Fruit fly (Drosophila melanogaster) whole organism, embryonic: ENCODE data around the gene Delta.

Experiments used
- ATbp ChIP-seq: fragments of 200-800 bp; sonication (Bioruptor generic); optimal IDR thresholded peaks from 2 replicates; lab custom pipeline; 2017; ENCODE audit warnings: missing biosample characterization, mild to moderate bottlenecking, missing genetic modification characterization, missing genetic modification reagents
- Abd-B ChIP-seq: fragments of 200-800 bp; sonication (Bioruptor generic); optimal IDR thresholded peaks from 2 replicates; lab custom pipeline; 2018; ENCODE audit warnings: missing biosample characterization, mild to moderate bottlenecking, missing genetic modification characterization, moderate library complexity
- Ada2b ChIP-seq: fragments of 200-800 bp; sonication (Bioruptor generic); IDR thresholded peaks from 2 replicates; pipeline ENCODE4 v1.3.6; 2022; ENCODE audit warnings: missing biosample characterization, missing genetic modification characterization
- CG10147 ChIP-seq: fragments of 200-800 bp; sonication (Bioruptor generic); optimal IDR thresholded peaks from 2 replicates; lab custom pipeline; 2019; ENCODE audit warnings: missing biosample characterization, mild to moderate bottlenecking, missing genetic modification characterization, moderate library complexity
- CG11723 ChIP-seq: fragments of 200-800 bp; sonication (Bioruptor generic); optimal IDR thresholded peaks from 2 replicates; lab custom pipeline; 2017; ENCODE audit warnings: missing biosample characterization, mild to moderate bottlenecking, missing genetic modification characterization
- CG12299 ChIP-seq: fragments of 200-800 bp; sonication (Bioruptor generic); optimal IDR thresholded peaks from 2 replicates; lab custom pipeline; 2018; ENCODE audit warnings: missing biosample characterization, mild to moderate bottlenecking, missing genetic modification characterization
- CG13775 ChIP-seq: fragments of 200-800 bp; sonication (Bioruptor generic); optimal IDR thresholded peaks from 3 replicates; lab custom pipeline; 2017; ENCODE audit warnings: missing biosample characterization, mild to moderate bottlenecking, missing genetic modification characterization
- CG13894 ChIP-seq: fragments of 200-800 bp; sonication (Bioruptor generic); optimal IDR thresholded peaks from 3 replicates; lab custom pipeline; 2018; ENCODE audit warnings: missing biosample characterization, mild to moderate bottlenecking, missing genetic modification characterization, moderate library complexity
- CG14965 ChIP-seq: fragments of 200-800 bp; sonication (Bioruptor generic); optimal IDR thresholded peaks from 2 replicates; lab custom pipeline; 2016; ENCODE audit warnings: missing biosample characterization, missing genetic modification characterization, borderline replicate concordance
- CG15073 ChIP-seq: fragments of 200-800 bp; sonication (Bioruptor generic); optimal IDR thresholded peaks from 2 replicates; lab custom pipeline; 2016; ENCODE audit warnings: missing biosample characterization, missing genetic modification characterization
- CG15696 ChIP-seq: fragments of 200-800 bp; sonication (Bioruptor generic); optimal IDR thresholded peaks from 2 replicates; lab custom pipeline; 2019; ENCODE audit warnings: missing biosample characterization, mild to moderate bottlenecking, missing genetic modification characterization, moderate library complexity
- CG16815 ChIP-seq: fragments of 200-800 bp; sonication (Bioruptor generic); optimal IDR thresholded peaks from 3 replicates; lab custom pipeline; 2017; ENCODE audit warnings: missing biosample characterization, mild to moderate bottlenecking, missing genetic modification characterization
- CG2202 ChIP-seq: fragments of 200-800 bp; sonication (Bioruptor generic); optimal IDR thresholded peaks from 2 replicates; lab custom pipeline; 2018; ENCODE audit warnings: missing biosample characterization, mild to moderate bottlenecking, missing genetic modification characterization
- CG3281 ChIP-seq: fragments of 200-800 bp; sonication (Bioruptor generic); optimal IDR thresholded peaks from 3 replicates; lab custom pipeline; 2017; ENCODE audit warnings: missing biosample characterization, mild to moderate bottlenecking, missing genetic modification characterization
- CG33213 ChIP-seq: fragments of 200-800 bp; sonication (Bioruptor generic); optimal IDR thresholded peaks from 3 replicates; lab custom pipeline; 2016; ENCODE audit warnings: missing biosample characterization, missing genetic modification characterization
- CG3995 ChIP-seq: fragments of 200-800 bp; sonication (Bioruptor generic); optimal IDR thresholded peaks from 3 replicates; lab custom pipeline; 2016; ENCODE audit warnings: missing biosample characterization, missing genetic modification characterization
- CG6654 ChIP-seq: fragments of 200-800 bp; sonication (Bioruptor generic); optimal IDR thresholded peaks from 2 replicates; lab custom pipeline; 2017; ENCODE audit warnings: missing biosample characterization, mild to moderate bottlenecking, missing genetic modification characterization
- CG6791 ChIP-seq: fragments of 200-800 bp; sonication (Bioruptor generic); IDR thresholded peaks from 3 replicates; pipeline ENCODE4 v1.3.6; 2022; ENCODE audit warnings: missing biosample characterization, missing genetic modification characterization; ENCODE audit not compliant: partially characterized antibody
- CG7786 ChIP-seq: fragments of 200-800 bp; sonication (Bioruptor generic); optimal IDR thresholded peaks from 2 replicates; lab custom pipeline; 2016; ENCODE audit warnings: missing biosample characterization, missing genetic modification characterization
- CG9437 ChIP-seq: fragments of 200-800 bp; sonication (Bioruptor generic); optimal IDR thresholded peaks from 2 replicates; lab custom pipeline; 2018; ENCODE audit warnings: missing biosample characterization, mild to moderate bottlenecking, missing genetic modification characterization
- CTCF ChIP-seq: fragments of 200-800 bp; sonication (Bioruptor generic); optimal IDR thresholded peaks from 2 replicates; lab custom pipeline; 2017; ENCODE audit warnings: missing biosample characterization, mild to moderate bottlenecking, missing genetic modification characterization, moderate library complexity
- Dbx ChIP-seq: fragments of 200-800 bp; sonication (Bioruptor generic); IDR thresholded peaks from 3 replicates; pipeline ENCODE4 v1.3.6; 2022; ENCODE audit warnings: missing biosample characterization, missing genetic modification characterization
- Ets65A ChIP-seq: fragments of 200-800 bp; sonication (Bioruptor generic); peaks from one replicate; lab custom pipeline; 2016; ENCODE audit warnings: missing biosample characterization, missing genetic modification characterization
- HHEX ChIP-seq: fragments of 200-800 bp; sonication (Bioruptor generic); optimal IDR thresholded peaks from 3 replicates; lab custom pipeline; 2017; ENCODE audit warnings: missing biosample characterization, mild to moderate bottlenecking, missing genetic modification characterization, missing genetic modification reagents
- Lim3 ChIP-seq: fragments of 200-800 bp; sonication (Bioruptor generic); IDR thresholded peaks from 2 replicates; pipeline ENCODE4 v1.3.6; 2022; ENCODE audit warnings: missing biosample characterization, missing genetic modification characterization
- NC2β ChIP-seq: fragments of 200-800 bp; sonication (Bioruptor generic); optimal IDR thresholded peaks from 2 replicates; lab custom pipeline; 2016; ENCODE audit warnings: missing biosample characterization, missing genetic modification characterization
- Nf-YB ChIP-seq: fragments of 200-800 bp; sonication (Bioruptor generic); optimal IDR thresholded peaks from 3 replicates; lab custom pipeline; 2019; ENCODE audit warnings: missing biosample characterization, mild to moderate bottlenecking, missing genetic modification characterization, moderate library complexity
- NfI ChIP-seq: fragments of 200-800 bp; sonication (Bioruptor generic); optimal IDR thresholded peaks from 3 replicates; lab custom pipeline; 2018; ENCODE audit warnings: missing biosample characterization, mild to moderate bottlenecking, missing genetic modification characterization, moderate library complexity
- Oli ChIP-seq: fragments of 200-800 bp; sonication (Bioruptor generic); optimal IDR thresholded peaks from 2 replicates; lab custom pipeline; 2018; ENCODE audit warnings: missing biosample characterization, mild to moderate bottlenecking, missing genetic modification characterization, moderate library complexity
- Ravus ChIP-seq: fragments of 200-800 bp; sonication (Bioruptor generic); IDR thresholded peaks from 2 replicates; pipeline ENCODE4 v1.3.6; 2022; ENCODE audit warnings: missing biosample characterization, missing genetic modification characterization
- Sin3A ChIP-seq: fragments of >200 bp; optimal IDR thresholded peaks from 2 replicates; lab custom pipeline; 2018
- Sox102F ChIP-seq: fragments of 200-800 bp; sonication (Bioruptor generic); optimal IDR thresholded peaks from 2 replicates; lab custom pipeline; 2018; ENCODE audit warnings: missing biosample characterization, mild to moderate bottlenecking, missing genetic modification characterization, moderate library complexity
- crp ChIP-seq, 2 experiments: fragments of 200-800 bp; sonication (Bioruptor generic); optimal IDR thresholded peaks; 2 replicates in 1 of 2; 3 replicates in 1 of 2; lab custom pipeline; 2017; ENCODE audit warnings: missing biosample characterization in 2 of 2, missing genetic modification characterization in 2 of 2, mild to moderate bottlenecking in 1 of 2, moderate library complexity in 1 of 2
- fd102C ChIP-seq: fragments of 200-800 bp; sonication (Bioruptor generic); optimal IDR thresholded peaks from 2 replicates; lab custom pipeline; 2018; ENCODE audit warnings: missing biosample characterization, mild to moderate bottlenecking, missing genetic modification characterization, moderate library complexity
- gcm ChIP-seq: fragments of 200-800 bp; sonication (Bioruptor generic); optimal IDR thresholded peaks from 2 replicates; lab custom pipeline; 2019; ENCODE audit warnings: missing biosample characterization, mild to moderate bottlenecking, missing genetic modification characterization, moderate library complexity
- jing ChIP-seq: fragments of 200-800 bp; sonication (Bioruptor generic); optimal IDR thresholded peaks from 2 replicates; lab custom pipeline; 2018; ENCODE audit warnings: missing biosample characterization, mild to moderate bottlenecking, missing genetic modification characterization
- lab ChIP-seq: fragments of 200-800 bp; sonication (Bioruptor generic); optimal IDR thresholded peaks from 3 replicates; lab custom pipeline; 2017; ENCODE audit warnings: missing biosample characterization, missing genetic modification characterization, mild to moderate bottlenecking, moderate library complexity, missing genetic modification reagents
- nerfin-1 ChIP-seq: fragments of 200-800 bp; sonication (Bioruptor generic); optimal IDR thresholded peaks from 3 replicates; lab custom pipeline; 2019; ENCODE audit warnings: missing biosample characterization, mild to moderate bottlenecking, missing genetic modification characterization, moderate library complexity
- prd ChIP-seq, 3 experiments: fragments of >200 bp in 2 of 3; fragments of 200-800 bp in 1 of 3; sonication (Bioruptor generic) in 1 of 3; optimal IDR thresholded peaks in 2 of 3; IDR thresholded peaks in 1 of 3; 2 replicates in 2 of 3; 3 replicates in 1 of 3; pipeline versions ENCODE4 v1.3.6 to Lab custom; 2017 to 2022; ENCODE audit warnings: missing biosample characterization in 1 of 3, missing genetic modification characterization in 1 of 3
- psq ChIP-seq: fragments of 200-800 bp; sonication (Bioruptor generic); optimal IDR thresholded peaks from 2 replicates; lab custom pipeline; 2017; ENCODE audit warnings: missing biosample characterization, missing genetic modification characterization
- pum ChIP-seq: fragments of 200-800 bp; sonication (Bioruptor generic); optimal IDR thresholded peaks from 2 replicates; lab custom pipeline; 2016; ENCODE audit warnings: missing biosample characterization, missing genetic modification characterization
- ranshi ChIP-seq: fragments of 200-800 bp; sonication (Bioruptor generic); IDR thresholded peaks from 2 replicates; pipeline ENCODE4 v1.3.6; 2022; ENCODE audit warnings: missing biosample characterization, missing genetic modification characterization
- row ChIP-seq: fragments of 200-800 bp; sonication (Bioruptor generic); IDR thresholded peaks from 3 replicates; pipeline ENCODE4 v1.3.6; 2022; ENCODE audit warnings: missing biosample characterization, missing genetic modification characterization
- sens-2 ChIP-seq: fragments of 200-800 bp; sonication (Bioruptor generic); IDR thresholded peaks from 2 replicates; pipeline ENCODE4 v1.3.6; 2022; ENCODE audit warnings: missing biosample characterization, missing genetic modification characterization
- seq ChIP-seq: fragments of 200-800 bp; sonication (Bioruptor generic); IDR thresholded peaks from 2 replicates; pipeline ENCODE4 v1.3.6; 2022; ENCODE audit warnings: missing biosample characterization, missing genetic modification characterization
- slp2 ChIP-seq: fragments of 200-800 bp; sonication (Bioruptor generic); optimal IDR thresholded peaks from 2 replicates; lab custom pipeline; 2016; ENCODE audit warnings: missing biosample characterization, missing genetic modification characterization
- tap ChIP-seq: fragments of 200-800 bp; optimal IDR thresholded peaks from 3 replicates; lab custom pipeline; 2019; ENCODE audit warnings: missing biosample characterization, mild to moderate bottlenecking, missing genetic modification characterization, moderate library complexity
- tgo ChIP-seq: fragments of 200-800 bp; sonication (Bioruptor generic); IDR thresholded peaks from 3 replicates; pipeline ENCODE4 v1.3.6; 2022; ENCODE audit warnings: missing biosample characterization, missing genetic modification characterization
- toy ChIP-seq: fragments of 200-800 bp; sonication (Bioruptor generic); IDR thresholded peaks from 2 replicates; pipeline ENCODE4 v1.3.6; 2022; ENCODE audit warnings: missing biosample characterization, missing genetic modification characterization
- trh ChIP-seq: fragments of 200-800 bp; sonication (Bioruptor generic); optimal IDR thresholded peaks from 2 replicates; lab custom pipeline; 2016; ENCODE audit warnings: missing biosample characterization, missing genetic modification characterization
- zen ChIP-seq: fragments of 200-800 bp; sonication (Bioruptor generic); optimal IDR thresholded peaks from 3 replicates; lab custom pipeline; 2018; ENCODE audit warnings: missing biosample characterization, mild to moderate bottlenecking, missing genetic modification characterization, moderate library complexity

The Delta gene

DNA sequence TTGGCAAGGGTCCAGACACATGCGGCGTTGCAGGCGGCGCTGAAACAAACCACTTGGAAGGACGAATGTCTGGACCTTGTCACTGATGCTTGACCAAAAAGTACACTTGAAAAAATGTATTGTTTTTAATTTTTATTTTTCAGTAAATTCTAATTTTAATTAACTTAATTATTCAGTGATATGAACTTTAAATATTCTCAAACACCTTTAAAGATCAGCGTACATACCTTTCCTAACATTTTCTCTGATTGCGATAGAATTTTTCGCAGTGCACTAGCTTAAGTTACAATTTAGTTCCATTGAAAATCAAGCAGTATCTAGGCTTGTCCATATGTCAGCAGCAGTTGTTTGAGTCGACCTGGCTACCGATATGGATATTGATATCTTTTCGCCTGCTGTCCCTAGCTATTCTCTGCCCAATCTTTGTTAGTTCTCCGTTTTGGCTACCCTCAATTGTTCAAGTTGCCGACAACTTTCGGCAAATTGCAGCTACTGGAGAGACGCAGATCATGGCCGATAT is 13.2 kb upstream of the Delta start (continued):
- TF ChIP-seq CG13775 (GFP tag; lab: Kevin White, UChicago) = peak; percentile 47
- no peak for TF ChIP-seq pum (GFP tag; lab: Kevin White, UChicago)
- peak; percentile 100 for TF ChIP-seq zen
- TF ChIP-seq trh = no peak
- TF ChIP-seq Nf-YB (GFP tag; lab: Kevin White, UChicago) = no peak
- TF ChIP-seq CG6791 (GFP tag; lab: Robert Waterston, UW) = no peak
- TF ChIP-seq seq (GFP tag; lab: Robert Waterston, UW) = no peak
- TF ChIP-seq ranshi (GFP tag; lab: Robert Waterston, UW) = no peak
- TF ChIP-seq lab (GFP tag; lab: Kevin White, UChicago) = no peak
- no peak for TF ChIP-seq CG7786 (GFP tag; lab: Kevin White, UChicago)
- TF ChIP-seq slp2 (GFP tag; lab: Kevin White, UChicago) = no peak
- TF ChIP-seq CG10147 = no peak
- TF ChIP-seq Sin3A (lab: Kevin White, UChicago) = no peak
- no peak for TF ChIP-seq tap (tag; lab: Kevin White, UChicago)
- TF ChIP-seq psq (GFP tag; lab: Kevin White, UChicago) = no peak
- TF ChIP-seq Oli (tag; lab: Kevin White, UChicago) = no peak
- no peak for TF ChIP-seq crp (GFP tag; optimal IDR thresholded peaks at IDR 0.05; lab: Kevin White, UChicago)
- no peak for TF ChIP-seq CG6654 (GFP tag; lab: Kevin White, UChicago)
- TF ChIP-seq jing (GFP tag; lab: Kevin White, UChicago) = no peak
- no peak for TF ChIP-seq Sox102F (GFP tag; lab: Kevin White, UChicago)
- no peak for TF ChIP-seq tgo
- TF ChIP-seq Abd-B = no peak
- TF ChIP-seq HHEX (GFP tag; lab: Kevin White, UChicago) = no peak
- no peak for TF ChIP-seq ATbp (GFP tag; lab: Kevin White, UChicago)
- peak; percentile 2 for TF ChIP-seq CG2202
- TF ChIP-seq nerfin-1 (tag; lab: Kevin White, UChicago) = no peak
- TF ChIP-seq CG11723 (GFP tag; lab: Kevin White, UChicago) = no peak
- no peak for TF ChIP-seq CG3995 (GFP tag; lab: Kevin White, UChicago)
- TF ChIP-seq CTCF (GFP tag; lab: Kevin White, UChicago) = no peak
- TF ChIP-seq prd (optimal IDR thresholded peaks at IDR 0.05; lab: Kevin White, UChicago) = no peak
- TF ChIP-seq prd (GFP tag; IDR thresholded peaks at IDR 0.05; lab: Robert Waterston, UW) = peak; percentile 97
- TF ChIP-seq gcm (GFP tag; lab: Kevin White, UChicago) = no peak
- TF ChIP-seq CG13894 (tag; lab: Kevin White, UChicago) = no peak
- TF ChIP-seq CG12299 (tag; lab: Kevin White, UChicago) = no peak
- peak; percentile 91 for TF ChIP-seq CG15696 (tag; lab: Kevin White, UChicago)
- no peak for TF ChIP-seq Ravus (GFP tag; lab: Robert Waterston, UW)
- TF ChIP-seq toy = no peak
- TF ChIP-seq Ets65A (GFP tag; lab: Kevin White, UChicago) = peak; percentile 90
- TF ChIP-seq CG9437 (GFP tag; lab: Kevin White, UChicago) = no peak
- no peak for TF ChIP-seq CG3281
- TF ChIP-seq Ada2b (GFP tag; lab: Robert Waterston, UW) = no peak
- no peak for TF ChIP-seq CG33213
- no peak for TF ChIP-seq CG14965 (GFP tag; lab: Kevin White, UChicago)
- no peak for TF ChIP-seq Lim3
- no peak for TF ChIP-seq CG15073
- TF ChIP-seq fd102C (GFP tag; lab: Kevin White, UChicago) = peak; percentile 99
- no peak for TF ChIP-seq NC2β
- peak; percentile 34 for TF ChIP-seq CG16815 (GFP tag; lab: Kevin White, UChicago)
- no peak; the same call in 2 of the 3 replicates for TF ChIP-seq row
- TF ChIP-seq NfI = no peak
- no peak for TF ChIP-seq Dbx (GFP tag; lab: Robert Waterston, UW)
- TF ChIP-seq sens-2 (GFP tag; lab: Robert Waterston, UW) = no peak
